Worm (Caenorhabditis elegans) whole organism, young adult: Measurements from ENCODE around the gene srbc-40.

Source experiments
- F23B12.7 ChIP-seq: sonication (generic microtip); optimal IDR thresholded peaks from 2 replicates; lab custom pipeline; 2017; ENCODE audit warnings: missing genetic modification characterization, mild to moderate bottlenecking, missing compliant biosample characterization, antibody characterized with exemption, moderate library complexity; ENCODE audit not compliant: insufficient read depth
- F57A8.1 ChIP-seq: fragments of 200-800 bp; sonication (Bioruptor generic); optimal IDR thresholded peaks from 2 replicates; lab custom pipeline; 2018; ENCODE audit warnings: mild to moderate bottlenecking, missing genetic modification characterization, moderate library complexity, missing compliant biosample characterization
- F57C9.4 ChIP-seq: sonication (generic microtip); optimal IDR thresholded peaks from 2 replicates; lab custom pipeline; 2017; ENCODE audit warnings: mild to moderate bottlenecking, missing genetic modification characterization, missing compliant biosample characterization
- K12H6.12 ChIP-seq: fragments of 200-800 bp; sonication (Bioruptor generic); optimal IDR thresholded peaks from 2 replicates; lab custom pipeline; 2018; ENCODE audit warnings: mild to moderate bottlenecking, missing genetic modification characterization, missing compliant biosample characterization
- Y53G8AR.9 ChIP-seq: fragments of 200-800 bp; sonication (Bioruptor generic); conservative IDR thresholded peaks from 2 replicates; pipeline ENCODE4 v1.3.6; 2022; ENCODE audit warnings: missing genetic modification reagents, missing genetic modification characterization, missing compliant biosample characterization
- Y56A3A.18 ChIP-seq: fragments of 200-800 bp; sonication (Bioruptor generic); IDR thresholded peaks from 2 replicates; pipeline ENCODE4 v1.3.6; 2022; ENCODE audit warnings: missing genetic modification reagents, missing genetic modification characterization, missing compliant biosample characterization
- Y95B8A.8 ChIP-seq: fragments of 200-800 bp; sonication (Bioruptor generic); IDR thresholded peaks from 2 replicates; pipeline ENCODE4 v1.3.6; 2022; ENCODE audit warnings: missing genetic modification reagents, missing genetic modification characterization, missing compliant biosample characterization
- ZK185.1 ChIP-seq: sonication (generic microtip); optimal IDR thresholded peaks from 2 replicates; lab custom pipeline; 2016; ENCODE audit warnings: mild to moderate bottlenecking, missing genetic modification characterization, missing compliant biosample characterization; ENCODE audit not compliant: poor library complexity, severe bottlenecking
- aptf-2 ChIP-seq: fragments of 200-800 bp; sonication (Bioruptor generic); conservative IDR thresholded peaks from 2 replicates; pipeline ENCODE4 v1.3.6; 2022; ENCODE audit warnings: missing genetic modification reagents, missing genetic modification characterization, missing compliant biosample characterization
- atf-7 ChIP-seq: sonication (generic microtip); optimal IDR thresholded peaks from 2 replicates; lab custom pipeline; 2017; ENCODE audit warnings: mild to moderate bottlenecking, missing genetic modification characterization, missing compliant biosample characterization
- athp-1 ChIP-seq: sonication (generic microtip); optimal IDR thresholded peaks from 2 replicates; lab custom pipeline; 2017; ENCODE audit warnings: mild to moderate bottlenecking, missing genetic modification characterization, missing compliant biosample characterization
- attf-5 ChIP-seq: fragments of 200-800 bp; sonication (Bioruptor generic); optimal IDR thresholded peaks from 2 replicates; lab custom pipeline; 2018; ENCODE audit warnings: mild to moderate bottlenecking, missing genetic modification characterization, missing compliant biosample characterization
- ccch-3 ChIP-seq: fragments of 200-800 bp; sonication (Bioruptor generic); optimal IDR thresholded peaks from 2 replicates; lab custom pipeline; 2018; ENCODE audit warnings: mild to moderate bottlenecking, missing genetic modification characterization, missing compliant biosample characterization
- cebp-1 ChIP-seq, 2 experiments: fragments of 200-800 bp in 1 of 2; sonication (Bioruptor generic) in 1 of 2; sonication (generic microtip) in 1 of 2; IDR thresholded peaks in 1 of 2; optimal IDR thresholded peaks in 1 of 2; 2 replicates each; pipeline versions ENCODE4 v1.3.6 to Lab custom; 2017 to 2022; ENCODE audit warnings: missing compliant biosample characterization in 2 of 2, missing genetic modification characterization in 2 of 2, mild to moderate bottlenecking in 1 of 2, missing genetic modification reagents in 1 of 2, moderate library complexity in 1 of 2
- cebp-2 ChIP-seq: fragments of 200-800 bp; sonication (Bioruptor generic); IDR thresholded peaks from 2 replicates; pipeline ENCODE4 v1.3.6; 2022; ENCODE audit warnings: missing genetic modification characterization, missing compliant biosample characterization
- ceh-27 ChIP-seq: fragments of 200-800 bp; sonication (Bioruptor generic); optimal IDR thresholded peaks from 2 replicates; lab custom pipeline; 2018; ENCODE audit warnings: mild to moderate bottlenecking, missing genetic modification characterization, moderate library complexity, missing compliant biosample characterization
- ceh-91 ChIP-seq: fragments of 200-800 bp; sonication (Bioruptor generic); IDR thresholded peaks from 2 replicates; pipeline ENCODE4 v1.3.6; 2022; ENCODE audit warnings: missing genetic modification reagents, missing genetic modification characterization, missing compliant biosample characterization
- chd-7 ChIP-seq: sonication (generic microtip); optimal IDR thresholded peaks from 2 replicates; lab custom pipeline; 2016; ENCODE audit warnings: mild to moderate bottlenecking, missing genetic modification characterization, moderate library complexity, missing compliant biosample characterization
- dox-1 ChIP-seq: fragments of 200-800 bp; sonication (Bioruptor generic); IDR thresholded peaks from 2 replicates; pipeline ENCODE4 v1.3.6; 2022; ENCODE audit warnings: missing genetic modification reagents, missing genetic modification characterization, missing compliant biosample characterization
- egl-44 ChIP-seq: fragments of 200-800 bp; sonication (Bioruptor generic); IDR thresholded peaks from 2 replicates; pipeline ENCODE4 v1.3.6; 2022; ENCODE audit warnings: missing genetic modification reagents, missing genetic modification characterization, missing compliant biosample characterization
- egrh-3 ChIP-seq: fragments of 200-800 bp; sonication (Bioruptor generic); IDR thresholded peaks from 2 replicates; pipeline ENCODE4 v1.3.6; 2022; ENCODE audit warnings: missing genetic modification reagents, missing genetic modification characterization, missing compliant biosample characterization
- ets-4 ChIP-seq: fragments of 200-800 bp; sonication (Bioruptor generic); optimal IDR thresholded peaks from 2 replicates; lab custom pipeline; 2018; ENCODE audit warnings: mild to moderate bottlenecking, missing genetic modification characterization, missing compliant biosample characterization
- hmg-1.2 ChIP-seq: fragments of 200-800 bp; sonication (Bioruptor generic); IDR thresholded peaks from 2 replicates; pipeline ENCODE4 v1.3.6; 2022; ENCODE audit warnings: missing genetic modification reagents, missing genetic modification characterization, missing compliant biosample characterization
- hsf-1 ChIP-seq: fragments of 200-800 bp; sonication (Bioruptor generic); IDR thresholded peaks from 2 replicates; pipeline ENCODE4 v1.3.6; 2022; ENCODE audit warnings: missing genetic modification reagents, missing genetic modification characterization, missing compliant biosample characterization
- let-526 ChIP-seq: fragments of 200-800 bp; sonication (Bioruptor generic); IDR thresholded peaks from 2 replicates; pipeline ENCODE4 v1.3.6; 2022; ENCODE audit warnings: missing genetic modification reagents, missing genetic modification characterization, missing compliant biosample characterization
- let-607 ChIP-seq, 2 experiments: fragments of 200-800 bp in 1 of 2; sonication (Bioruptor generic) in 1 of 2; sonication (generic microtip) in 1 of 2; optimal IDR thresholded peaks; 2 replicates each; lab custom pipeline; 2016 to 2018; ENCODE audit warnings: mild to moderate bottlenecking in 2 of 2, missing compliant biosample characterization in 2 of 2, missing genetic modification characterization in 2 of 2, moderate library complexity in 2 of 2, missing genotype in 1 of 2
- lin-26 ChIP-seq: fragments of 200-800 bp; sonication (Bioruptor generic); IDR thresholded peaks from 2 replicates; pipeline ENCODE4 v1.3.6; 2022; ENCODE audit warnings: missing genetic modification reagents, missing genetic modification characterization, missing compliant biosample characterization
- lin-40 ChIP-seq: sonication (generic microtip); optimal IDR thresholded peaks from 2 replicates; lab custom pipeline; 2016; ENCODE audit warnings: missing genetic modification characterization, mild to moderate bottlenecking, missing compliant biosample characterization, missing genotype, missing genetic modification reagents
- lin-54 ChIP-seq: fragments of 200-800 bp; sonication (Bioruptor generic); optimal IDR thresholded peaks from 2 replicates; lab custom pipeline; 2018; ENCODE audit warnings: mild to moderate bottlenecking, missing genetic modification characterization, missing compliant biosample characterization
- lir-1 ChIP-seq: fragments of 200-800 bp; sonication (Bioruptor generic); conservative IDR thresholded peaks from 2 replicates; pipeline ENCODE4 v1.3.6; 2022; ENCODE audit warnings: missing genetic modification reagents, missing genetic modification characterization, missing compliant biosample characterization
- lsy-27 ChIP-seq: sonication (generic microtip); optimal IDR thresholded peaks from 2 replicates; lab custom pipeline; 2017; ENCODE audit warnings: missing genetic modification characterization, mild to moderate bottlenecking, missing compliant biosample characterization, antibody characterized with exemption, missing genotype, borderline replicate concordance; ENCODE audit not compliant: insufficient read depth
- madf-3 ChIP-seq: fragments of 200-800 bp; sonication (Bioruptor generic); IDR thresholded peaks from 2 replicates; pipeline ENCODE4 v1.3.6; 2022; ENCODE audit warnings: missing genetic modification reagents, missing genetic modification characterization, missing compliant biosample characterization
- mcd-1 ChIP-seq: fragments of 200-800 bp; sonication (Bioruptor generic); IDR thresholded peaks from 2 replicates; pipeline ENCODE4 v1.3.6; 2022; ENCODE audit warnings: missing genetic modification reagents, missing genetic modification characterization, missing compliant biosample characterization
- nfyb-1 ChIP-seq: fragments of 200-800 bp; sonication (Bioruptor generic); IDR thresholded peaks from 2 replicates; pipeline ENCODE4 v1.3.6; 2022; ENCODE audit warnings: missing genetic modification reagents, missing genetic modification characterization, missing compliant biosample characterization
- nhr-80 ChIP-seq: sonication (generic microtip); optimal IDR thresholded peaks from 2 replicates; lab custom pipeline; 2016; ENCODE audit warnings: missing genetic modification characterization, missing compliant biosample characterization
- pha-4 ChIP-seq: fragments of 150-350 bp; sonication (generic microtip); optimal IDR thresholded peaks from 2 replicates; lab custom pipeline; 2014; ENCODE audit warnings: missing biosample characterization, missing genetic modification reagents, missing genetic modification characterization
- rec-8 ChIP-seq, 2 experiments: sonication (generic microtip); optimal IDR thresholded peaks; 2 replicates each; lab custom pipeline; 2016; ENCODE audit warnings: mild to moderate bottlenecking in 2 of 2, missing genetic modification characterization in 2 of 2, missing genetic modification reagents in 2 of 2, missing genotype in 2 of 2, missing biosample characterization in 1 of 2, missing compliant biosample characterization in 1 of 2, moderate library complexity in 1 of 2
- repo-1 ChIP-seq: sonication (generic microtip); optimal IDR thresholded peaks from 2 replicates; lab custom pipeline; 2017; ENCODE audit warnings: mild to moderate bottlenecking, missing genetic modification characterization, missing compliant biosample characterization
- snpc-1.3 ChIP-seq: sonication (generic microtip); optimal IDR thresholded peaks from 2 replicates; lab custom pipeline; 2017; ENCODE audit warnings: missing genetic modification characterization, mild to moderate bottlenecking, missing compliant biosample characterization, antibody characterized with exemption, moderate library complexity, missing genotype, missing genetic modification reagents; ENCODE audit not compliant: insufficient read depth
- somi-1 ChIP-seq: fragments of 200-800 bp; sonication (Bioruptor generic); optimal IDR thresholded peaks from 2 replicates; lab custom pipeline; 2018; ENCODE audit warnings: mild to moderate bottlenecking, missing genetic modification characterization, missing compliant biosample characterization
- tbp1 ChIP-seq: fragments of 200-800 bp; sonication (Bioruptor generic); optimal IDR thresholded peaks from 2 replicates; lab custom pipeline; 2018; ENCODE audit warnings: mild to moderate bottlenecking, missing genetic modification characterization, missing compliant biosample characterization
- tbx-9 ChIP-seq: sonication (generic microtip); optimal IDR thresholded peaks from 2 replicates; lab custom pipeline; 2016; ENCODE audit warnings: borderline replicate concordance, missing genetic modification characterization, inconsistent platforms, missing compliant biosample characterization
- tlf-1 ChIP-seq: fragments of 200-800 bp; sonication (Bioruptor generic); optimal IDR thresholded peaks from 2 replicates; lab custom pipeline; 2018; ENCODE audit warnings: mild to moderate bottlenecking, missing genetic modification characterization, missing compliant biosample characterization
- xnd-1 ChIP-seq: sonication (generic microtip); optimal IDR thresholded peaks from 2 replicates; lab custom pipeline; 2016; ENCODE audit warnings: missing genotype, missing genetic modification reagents, missing genetic modification characterization, missing compliant biosample characterization
- zfh-2 ChIP-seq: fragments of 200-800 bp; sonication (Bioruptor generic); conservative IDR thresholded peaks from 2 replicates; pipeline ENCODE4 v1.3.6; 2022; ENCODE audit warnings: missing genetic modification reagents, missing genetic modification characterization, missing compliant biosample characterization
- ztf-26 ChIP-seq: sonication (generic microtip); optimal IDR thresholded peaks from 2 replicates; lab custom pipeline; 2017; ENCODE audit warnings: missing genetic modification characterization, missing compliant biosample characterization

srbc-40 gene

DNA sequence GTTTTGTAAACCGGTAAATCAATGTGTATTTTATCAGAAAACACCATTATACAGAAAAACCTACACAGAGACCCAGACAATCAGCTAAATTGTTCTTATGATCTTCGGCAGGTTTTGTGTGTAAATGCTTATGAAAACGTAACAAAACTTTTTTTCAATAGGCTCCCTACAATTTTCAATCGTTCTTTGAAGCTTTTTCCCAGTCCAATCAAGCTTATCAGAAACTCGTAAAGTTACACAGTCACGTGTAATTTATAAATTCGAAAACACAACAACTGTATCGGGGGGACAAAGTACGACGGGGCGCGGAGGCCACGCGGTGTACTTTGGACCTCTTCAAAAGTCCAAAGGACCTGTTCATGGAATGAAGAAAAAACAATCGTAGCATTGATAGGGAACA, 10.6 kb upstream of the srbc-40 start:
- TF ChIP-seq cebp-2 (GFP tag; lab: Robert Waterston, UW) (no peak), F57C9.4 (tag; lab: Kevin White, UChicago) (no peak), attf-5 (GFP tag; lab: Kevin White, UChicago) (peak; percentile 38), cebp-1 (GFP tag; IDR thresholded peaks at IDR 0.05; lab: Robert Waterston, UW) (peak; percentile 37; the same call in 1 of the 2 replicates), cebp-1 (tag; optimal IDR thresholded peaks at IDR 0.05; lab: Kevin White, UChicago) (peak; percentile 71), mcd-1 (no peak), lir-1 (GFP tag; lab: Robert Waterston, UW) (no peak), nhr-80 (tag; lab: Kevin White, UChicago) (peak; percentile 54), chd-7 (tag; lab: Kevin White, UChicago) (peak; percentile 66), F23B12.7 (no peak), let-526 (GFP tag; lab: Robert Waterston, UW) (peak; percentile 27), dox-1 (GFP tag; lab: Robert Waterston, UW) (peak; percentile 42; the same call in 1 of the 2 replicates), ets-4 (no peak), tbp1 (GFP tag; lab: Kevin White, UChicago) (peak; percentile 51), lin-40 (tag; lab: Kevin White, UChicago) (peak; percentile 47), rec-8 (tag; optimal IDR thresholded peaks at IDR 0.05; lab: Kevin White, UChicago) (no peak), let-607 (tag; optimal IDR thresholded peaks at IDR 0.05; lab: Kevin White, UChicago) (no peak), ceh-27 (no peak), hmg-1.2 (GFP tag; lab: Robert Waterston, UW) (peak; percentile 27; the same call in 1 of the 2 replicates), repo-1 (peak; percentile 56), zfh-2 (GFP tag; lab: Robert Waterston, UW) (no peak), madf-3 (GFP tag; lab: Robert Waterston, UW) (0 out of 2 replicates have a peak, but pooled peaks have one; percentile 47), athp-1 (no peak), egrh-3 (no peak), lsy-27 (tag; lab: Kevin White, UChicago) (no peak), Y53G8AR.9 (GFP tag; lab: Robert Waterston, UW) (peak; percentile 68; the same call in 1 of the 2 replicates), tbx-9 (no peak), lin-54 (GFP tag; lab: Kevin White, UChicago) (peak; percentile 11), atf-7 (tag; lab: Kevin White, UChicago) (no peak), ccch-3 (GFP tag; lab: Kevin White, UChicago) (no peak), Y95B8A.8 (GFP tag; lab: Robert Waterston, UW) (0 out of 2 replicates have a peak, but pooled peaks have one; percentile 36), lin-26 (GFP tag; lab: Robert Waterston, UW) (0 out of 2 replicates have a peak, but pooled peaks have one; percentile 24), hsf-1 (GFP tag; lab: Robert Waterston, UW) (no peak), egl-44 (GFP tag; lab: Robert Waterston, UW) (0 out of 2 replicates have a peak, but pooled peaks have one; percentile 55), pha-4 (tag; lab: Kevin White, UChicago) (no peak), K12H6.12 (tag; lab: Kevin White, UChicago) (no peak), F57A8.1 (GFP tag; lab: Kevin White, UChicago) (no peak), ZK185.1 (tag; lab: Kevin White, UChicago) (peak; percentile 25), xnd-1 (tag; lab: Kevin White, UChicago) (no peak), snpc-1.3 (no peak), tlf-1 (GFP tag; lab: Kevin White, UChicago) (peak; percentile 46), ceh-91 (GFP tag; lab: Robert Waterston, UW) (no peak), nfyb-1 (peak; percentile 81), ztf-26 (tag; lab: Kevin White, UChicago) (peak; percentile 20), aptf-2 (no peak), somi-1 (GFP tag; lab: Kevin White, UChicago) (peak; percentile 25), Y56A3A.18 (GFP tag; lab: Robert Waterston, UW) (no peak)
